Worm (Caenorhabditis elegans): ENCODE data around the gene pst-2.

- TF ChIP-seq snpc-1.1 (tag; optimal IDR thresholded peaks at IDR 0.05; ENCODE audit: insufficient read depth) (no peak), ceh-100 (GFP tag; IDR thresholded peaks at IDR 0.05) (no peak), ztf-18 (tag; optimal IDR thresholded peaks at IDR 0.05) (no peak), hrde-1 (tag; optimal IDR thresholded peaks at IDR 0.05; ENCODE audit: borderline replicate concordance) (no peak), athp-1 (tag; optimal IDR thresholded peaks at IDR 0.05) (no peak), tbp1 (GFP tag; optimal IDR thresholded peaks at IDR 0.05) (no peak), Y95B8A.8 (GFP tag; IDR thresholded peaks at IDR 0.05) (no peak), pha-4 (tag; optimal IDR thresholded peaks at IDR 0.05) (no peak), nfya-1 (tag; optimal IDR thresholded peaks at IDR 0.05; ENCODE audit: borderline replicate concordance, insufficient read depth) (no peak), unc-62 (GFP tag; optimal IDR thresholded peaks at IDR 0.05) (no peak), lin-35 (GFP tag; optimal IDR thresholded peaks at IDR 0.05) (no peak), ztf-6 (GFP tag; IDR thresholded peaks at IDR 0.05) (no peak), C06A6.2 (GFP tag; conservative IDR thresholded peaks at IDR 0.05) (no peak)
Measured at ce11 chrIII:5642692-5643091, 37.5 kb upstream of the pst-2 start.
